Worm (Caenorhabditis elegans): ENCODE measurements around the gene pitr-1.

ce11 chrIV:7393700-7394099 lies at the start of gene pitr-1:
- TF ChIP-seq W03F9.2 (tag; optimal IDR thresholded peaks at IDR 0.05) (no peak), him-1 (tag; optimal IDR thresholded peaks at IDR 0.05) (no peak), dao-5 (tag; optimal IDR thresholded peaks at IDR 0.05) (no peak)

Data from whole organism, L4/young adult.